Worm (Caenorhabditis elegans): Measurements from ENCODE around the gene col-163.

The col-163 gene

DNA sequence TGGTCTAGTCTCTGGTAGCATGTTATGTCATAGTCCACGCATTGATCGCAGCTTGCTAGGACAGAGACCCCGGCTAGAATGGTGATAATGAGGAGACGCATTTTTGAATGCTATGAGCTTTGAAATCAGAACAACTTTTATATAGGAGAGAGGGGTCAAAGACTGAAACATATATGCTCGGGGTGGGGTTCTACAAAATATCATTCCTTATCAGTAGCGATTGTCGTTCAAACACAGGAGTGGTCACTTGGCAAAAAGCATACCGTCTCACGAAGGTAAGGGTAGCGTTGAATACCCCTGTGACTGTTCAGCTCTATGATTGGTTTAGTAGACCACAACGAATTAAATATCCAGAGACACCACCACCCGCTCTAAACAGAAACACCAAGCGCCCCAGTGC is 2.8 kb upstream of the col-163 start, which contains the start of gene F46B3.1:
Gene F46B3.1, minus strand, starts transcription at position 101 of the 400 bp plus-strand sequence.
- TF ChIP-seq sptf-1 (tag; optimal IDR thresholded peaks at IDR 0.05), result no peak
- no peak for TF ChIP-seq ceh-43 (GFP tag; optimal IDR thresholded peaks at IDR 0.05)
- no peak for TF ChIP-seq tbx-8 (GFP tag; optimal IDR thresholded peaks at IDR 0.05)
- TF ChIP-seq zip-8 (tag; optimal IDR thresholded peaks at IDR 0.05), result no peak
- no peak for TF ChIP-seq mab-5 (tag; optimal IDR thresholded peaks at IDR 0.05)
- no peak for TF ChIP-seq elt-3 (tag; optimal IDR thresholded peaks at IDR 0.05)
- no peak for TF ChIP-seq unc-120 (tag; optimal IDR thresholded peaks at IDR 0.05; ENCODE audit: poor library complexity, severe bottlenecking)
- no peak for TF ChIP-seq ham-2 (GFP tag; optimal IDR thresholded peaks at IDR 0.05)
- TF ChIP-seq unc-39 (tag; optimal IDR thresholded peaks at IDR 0.05), result no peak
- no peak for TF ChIP-seq nhr-76 (tag; optimal IDR thresholded peaks at IDR 0.05)
- TF ChIP-seq lin-32 (GFP tag; optimal IDR thresholded peaks at IDR 0.05), result no peak

- no peak for TF ChIP-seq unc-39 (tag; optimal IDR thresholded peaks at IDR 0.05)
- TF ChIP-seq flh-1 (GFP tag; optimal IDR thresholded peaks at IDR 0.05), result no peak
- TF ChIP-seq ztf-11 (tag; optimal IDR thresholded peaks at IDR 0.05), result no peak
- TF ChIP-seq nhr-2 (tag; optimal IDR thresholded peaks at IDR 0.05), result no peak
- TF ChIP-seq ceh-39 (tag; optimal IDR thresholded peaks at IDR 0.05), result no peak
- no peak for TF ChIP-seq ceh-43 (GFP tag; optimal IDR thresholded peaks at IDR 0.05)
- no peak for TF ChIP-seq ces-1 (GFP tag; optimal IDR thresholded peaks at IDR 0.05)
- TF ChIP-seq mls-2 (tag; optimal IDR thresholded peaks at IDR 0.05), result no peak
- TF ChIP-seq zip-8 (tag; optimal IDR thresholded peaks at IDR 0.05), result no peak
- TF ChIP-seq lin-32 (GFP tag; optimal IDR thresholded peaks at IDR 0.05), result no peak
- TF ChIP-seq M03D4.4 (tag; optimal IDR thresholded peaks at IDR 0.05), result no peak
- TF ChIP-seq unc-120 (tag; optimal IDR thresholded peaks at IDR 0.05; ENCODE audit: poor library complexity, severe bottlenecking), result no peak
- no peak for TF ChIP-seq pha-4 (tag; optimal IDR thresholded peaks at IDR 0.05)
- TF ChIP-seq sem-2 (GFP tag; optimal IDR thresholded peaks at IDR 0.05), result no peak
- no peak for TF ChIP-seq lsy-2 (tag; optimal IDR thresholded peaks at IDR 0.05)
- no peak for TF ChIP-seq lin-13 (tag; optimal IDR thresholded peaks at IDR 0.05)
- no peak for TF ChIP-seq ceh-83 (GFP tag; optimal IDR thresholded peaks at IDR 0.05)
- no peak for TF ChIP-seq nhr-237 (tag; optimal IDR thresholded peaks at IDR 0.05)
- TF ChIP-seq sptf-1 (tag; optimal IDR thresholded peaks at IDR 0.05), result no peak
These were observed 809 bp downstream of the col-163 start for ce11 chrV:20600704-20601103.

- TF ChIP-seq mep-1 (tag; optimal IDR thresholded peaks at IDR 0.05), result no peak
- TF ChIP-seq nhr-28 (tag; optimal IDR thresholded peaks at IDR 0.05), result no peak
- no peak for TF ChIP-seq nhr-12 (tag; optimal IDR thresholded peaks at IDR 0.05)
- no peak for TF ChIP-seq ceh-83 (GFP tag; optimal IDR thresholded peaks at IDR 0.05)
- no peak for TF ChIP-seq sem-2 (GFP tag; optimal IDR thresholded peaks at IDR 0.05)
- no peak for TF ChIP-seq hlh-1 (tag; optimal IDR thresholded peaks at IDR 0.05)
- no peak for TF ChIP-seq unc-120 (tag; optimal IDR thresholded peaks at IDR 0.05; ENCODE audit: poor library complexity, severe bottlenecking)
- TF ChIP-seq sptf-1 (tag; optimal IDR thresholded peaks at IDR 0.05), result no peak
- TF ChIP-seq unc-62 (GFP tag; optimal IDR thresholded peaks at IDR 0.05), result no peak
- TF ChIP-seq nhr-2 (tag; optimal IDR thresholded peaks at IDR 0.05), result no peak
These were observed 3.1 kb downstream of the col-163 start, which contains the start of gene ttr-11 for ce11 chrV:20603014-20603413. Gene ttr-11, plus strand, starts transcription at chrV:20603314.

ce11 chrV:20604606-20605155 is 4.8 kb downstream of the col-163 start, which contains the start of gene ttr-57:
Gene ttr-57, plus strand, starts transcription at chrV:20605105.
- TF ChIP-seq ceh-83 (GFP tag; optimal IDR thresholded peaks at IDR 0.05), result no peak

ce11 chrV:20605812-20606211 is 5.9 kb downstream of the col-163 start:
- peak; percentile 56 for TF ChIP-seq sptf-1 (tag; optimal IDR thresholded peaks at IDR 0.05)

DNA sequence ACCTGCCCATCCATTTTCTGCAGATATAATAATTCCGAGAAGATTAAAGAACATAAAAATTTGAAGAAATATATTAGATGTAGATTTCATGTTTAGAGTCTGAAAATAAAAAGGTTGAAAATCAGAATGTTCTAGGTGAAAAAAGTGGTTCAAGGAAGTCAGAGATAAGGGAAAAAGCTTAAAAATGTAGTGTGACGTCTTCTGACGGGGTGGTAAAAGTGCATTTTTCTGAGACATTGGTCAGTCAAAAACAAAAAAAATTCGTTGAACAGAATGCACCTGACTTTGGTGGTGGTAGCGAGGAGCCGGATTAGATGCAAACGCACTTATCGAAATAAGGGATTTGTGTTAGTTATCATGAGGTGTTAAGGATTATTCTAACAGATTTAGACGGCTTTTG is 6.7 kb downstream of the col-163 start, which contains the start of gene F46B3.23:
Gene F46B3.23, minus strand, starts transcription at position 101 of the 400 bp plus-strand sequence.
- TF ChIP-seq tbx-8 (GFP tag; optimal IDR thresholded peaks at IDR 0.05) (no peak), hlh-1 (tag; optimal IDR thresholded peaks at IDR 0.05) (no peak), elt-3 (tag; optimal IDR thresholded peaks at IDR 0.05) (no peak), bed-3 (GFP tag; optimal IDR thresholded peaks at IDR 0.05) (no peak), lin-13 (tag; optimal IDR thresholded peaks at IDR 0.05) (no peak), lsy-2 (tag; optimal IDR thresholded peaks at IDR 0.05) (no peak), sptf-1 (tag; optimal IDR thresholded peaks at IDR 0.05) (no peak), ceh-83 (GFP tag; optimal IDR thresholded peaks at IDR 0.05) (no peak), ceh-43 (GFP tag; optimal IDR thresholded peaks at IDR 0.05) (no peak), blmp-1 (tag; optimal IDR thresholded peaks at IDR 0.05) (no peak), nhr-237 (tag; optimal IDR thresholded peaks at IDR 0.05) (no peak), elt-1 (tag; optimal IDR thresholded peaks at IDR 0.05; ENCODE audit: borderline replicate concordance, insufficient read depth) (no peak), flh-1 (GFP tag; optimal IDR thresholded peaks at IDR 0.05) (no peak), pha-4 (tag; optimal IDR thresholded peaks at IDR 0.05) (no peak), nhr-12 (tag; optimal IDR thresholded peaks at IDR 0.05) (no peak), nhr-76 (tag; optimal IDR thresholded peaks at IDR 0.05) (no peak)

All from whole organism, mixed stage, embryonic.